Fruit fly (Drosophila melanogaster) whole organism, pupa: ENCODE results near the gene Hacd1.

Experiments
- CG12605 ChIP-seq: fragments of 200-800 bp; sonication (Bioruptor generic); IDR thresholded peaks from 2 replicates; pipeline ENCODE4 v1.3.6; 2022; ENCODE audit warnings: missing biosample characterization, missing genetic modification characterization
- CG15710 ChIP-seq: fragments of 200-800 bp; sonication (Bioruptor generic); optimal IDR thresholded peaks from 2 replicates; lab custom pipeline; 2018; ENCODE audit warnings: missing biosample characterization, mild to moderate bottlenecking, missing genetic modification characterization, moderate library complexity
- CG17806 ChIP-seq: fragments of 200-800 bp; sonication (Bioruptor generic); optimal IDR thresholded peaks from 2 replicates; lab custom pipeline; 2018; ENCODE audit warnings: missing biosample characterization, mild to moderate bottlenecking, missing genetic modification characterization, moderate library complexity
- CG34367 ChIP-seq: fragments of 200-800 bp; sonication (Bioruptor generic); optimal IDR thresholded peaks from 2 replicates; lab custom pipeline; 2018; ENCODE audit warnings: missing biosample characterization, mild to moderate bottlenecking, missing genetic modification characterization
- CG4496 ChIP-seq: fragments of 200-800 bp; sonication (Bioruptor generic); IDR thresholded peaks from 3 replicates; pipeline ENCODE4 v1.3.6; 2022; ENCODE audit warnings: missing biosample characterization, missing genetic modification characterization
- CG8301 ChIP-seq: fragments of 200-800 bp; sonication (Bioruptor generic); optimal IDR thresholded peaks from 2 replicates; lab custom pipeline; 2018; ENCODE audit warnings: missing biosample characterization, mild to moderate bottlenecking, missing genetic modification characterization
- CG9948 ChIP-seq: fragments of 200-800 bp; sonication (Bioruptor generic); optimal IDR thresholded peaks from 2 replicates; lab custom pipeline; 2018; ENCODE audit warnings: missing biosample characterization, mild to moderate bottlenecking, missing genetic modification characterization, moderate library complexity
- D1 ChIP-seq: fragments of 200-800 bp; sonication (Bioruptor generic); optimal IDR thresholded peaks from 2 replicates; lab custom pipeline; 2018; ENCODE audit warnings: missing biosample characterization, mild to moderate bottlenecking, missing genetic modification characterization, moderate library complexity
- EcR ChIP-seq: fragments of 200-800 bp; sonication (Bioruptor generic); optimal IDR thresholded peaks from 3 replicates; lab custom pipeline; 2019; ENCODE audit warnings: missing biosample characterization, missing genetic modification characterization, mild to moderate bottlenecking, moderate library complexity, missing genetic modification reagents
- Pif1A ChIP-seq: fragments of 200-800 bp; sonication (Bioruptor generic); optimal IDR thresholded peaks from 3 replicates; lab custom pipeline; 2016; ENCODE audit warnings: missing biosample characterization, missing genetic modification characterization
- Pif1B ChIP-seq: fragments of 200-800 bp; sonication (Bioruptor generic); optimal IDR thresholded peaks from 3 replicates; lab custom pipeline; 2016; ENCODE audit warnings: missing biosample characterization, missing genetic modification characterization
- Snoo ChIP-seq: fragments of 200-800 bp; sonication (Bioruptor generic); optimal IDR thresholded peaks from 3 replicates; lab custom pipeline; 2017; ENCODE audit warnings: missing biosample characterization, mild to moderate bottlenecking, missing genetic modification characterization, inconsistent platforms
- rn ChIP-seq: fragments of 200-800 bp; sonication (Bioruptor generic); IDR thresholded peaks from 2 replicates; pipeline ENCODE4 v1.3.6; 2022; ENCODE audit warnings: missing biosample characterization, missing genetic modification characterization

dm6 chr2L:12020735-12021134, 18.7 kb upstream of the Hacd1 start, which contains the start of gene Wdr81:
- TF ChIP-seq CG15710 (no peak), EcR (no peak), Pif1A (GFP tag; lab: Kevin White, UChicago) (no peak), CG12605 (GFP tag; lab: Robert Waterston, UW) (no peak), CG34367 (tag; lab: Kevin White, UChicago) (no peak), D1 (no peak), CG9948 (tag; lab: Kevin White, UChicago) (no peak), Snoo (no peak), CG17806 (tag; lab: Kevin White, UChicago) (no peak), CG4496 (GFP tag; lab: Robert Waterston, UW) (no peak), Pif1B (GFP tag; lab: Kevin White, UChicago) (no peak), CG8301 (tag; lab: Kevin White, UChicago) (no peak), rn (GFP tag; lab: Robert Waterston, UW) (no peak)
